Worm (Caenorhabditis elegans) whole organism, midembryonic: Measurements from ENCODE around the gene Y60A3A.25.

Experiments used
- klf-2 ChIP-seq: fragments of 200-800 bp; sonication (Bioruptor generic); conservative IDR thresholded peaks from 2 replicates; pipeline ENCODE4 v1.3.6; 2022; ENCODE audit warnings: missing genetic modification reagents, missing genetic modification characterization, missing compliant biosample characterization
- tab-1 ChIP-seq: fragments of 200-800 bp; sonication (Bioruptor generic); IDR thresholded peaks from 2 replicates; pipeline ENCODE4 v1.3.6; 2022; ENCODE audit warnings: missing genetic modification characterization, missing compliant biosample characterization
- ztf-29 ChIP-seq: fragments of 200-800 bp; sonication (Bioruptor generic); IDR thresholded peaks from 2 replicates; pipeline ENCODE4 v1.3.6; 2022; ENCODE audit warnings: missing genetic modification reagents, missing genetic modification characterization, missing compliant biosample characterization

DNA sequence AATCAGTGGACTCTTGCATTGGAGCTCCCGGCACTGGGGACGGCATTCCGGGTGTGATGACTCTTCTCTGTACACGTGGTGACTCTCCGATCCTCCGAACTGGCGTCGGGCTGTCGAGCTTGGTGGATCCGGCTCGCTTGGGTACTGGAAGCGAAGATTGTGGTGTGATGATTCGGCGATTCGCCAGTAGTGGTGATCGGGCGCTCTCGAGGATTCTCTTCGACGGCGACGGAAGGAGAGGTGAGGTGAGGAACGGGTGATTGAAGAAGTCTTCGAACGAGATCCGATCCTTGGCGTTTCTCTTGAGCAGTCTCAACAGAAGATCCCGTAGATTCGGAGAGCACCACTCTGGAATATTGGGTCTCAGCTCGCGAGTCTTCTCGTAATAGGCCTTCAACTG, 6.6 kb upstream of the Y60A3A.25 start:
- no peak for TF ChIP-seq klf-2 (GFP tag; lab: Robert Waterston, UW)
- no peak for TF ChIP-seq ztf-29 (GFP tag; lab: Robert Waterston, UW)
- no peak for TF ChIP-seq tab-1 (GFP tag; lab: Robert Waterston, UW)
